Worm (Caenorhabditis elegans): ENCODE data around the gene ZK813.5.

DNA sequence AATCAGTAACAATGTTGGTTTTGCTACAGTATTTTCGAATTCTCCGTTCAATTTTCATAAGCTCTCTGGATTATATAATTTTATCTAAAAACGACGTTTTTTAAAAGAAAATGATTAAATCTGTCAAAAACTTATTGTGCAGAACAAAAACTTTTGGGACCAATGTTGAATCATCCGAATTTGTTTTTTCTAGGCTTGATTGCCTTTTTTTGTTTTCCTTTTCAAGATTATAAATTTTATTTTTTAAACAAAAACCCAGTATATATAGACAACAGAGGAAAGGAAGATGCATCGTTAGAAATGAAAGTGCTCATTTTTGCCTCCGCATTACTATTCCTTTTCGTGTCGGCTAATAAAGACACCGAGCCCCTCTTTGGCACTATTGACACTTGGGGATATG, 6.5 kb downstream of the ZK813.5 start, which contains the start of gene ZK813.7:
- no peak for TF ChIP-seq flt-1 (GFP tag; IDR thresholded peaks at IDR 0.05)
- no peak for TF ChIP-seq ztf-29 (GFP tag; IDR thresholded peaks at IDR 0.05)
- TF ChIP-seq cog-1 (tag; optimal IDR thresholded peaks at IDR 0.05): no peak
- no peak for TF ChIP-seq ref-1 (GFP tag; conservative IDR thresholded peaks at IDR 0.05)
- no peak for TF ChIP-seq med-1 (GFP tag; optimal IDR thresholded peaks at IDR 0.05; ENCODE audit: insufficient read depth)
- no peak for TF ChIP-seq tab-1 (GFP tag; IDR thresholded peaks at IDR 0.05)

Data from whole organism, midembryonic.